Worm (Caenorhabditis elegans): ENCODE results near the gene C06E1.7.

Gene C06E1.7

DNA sequence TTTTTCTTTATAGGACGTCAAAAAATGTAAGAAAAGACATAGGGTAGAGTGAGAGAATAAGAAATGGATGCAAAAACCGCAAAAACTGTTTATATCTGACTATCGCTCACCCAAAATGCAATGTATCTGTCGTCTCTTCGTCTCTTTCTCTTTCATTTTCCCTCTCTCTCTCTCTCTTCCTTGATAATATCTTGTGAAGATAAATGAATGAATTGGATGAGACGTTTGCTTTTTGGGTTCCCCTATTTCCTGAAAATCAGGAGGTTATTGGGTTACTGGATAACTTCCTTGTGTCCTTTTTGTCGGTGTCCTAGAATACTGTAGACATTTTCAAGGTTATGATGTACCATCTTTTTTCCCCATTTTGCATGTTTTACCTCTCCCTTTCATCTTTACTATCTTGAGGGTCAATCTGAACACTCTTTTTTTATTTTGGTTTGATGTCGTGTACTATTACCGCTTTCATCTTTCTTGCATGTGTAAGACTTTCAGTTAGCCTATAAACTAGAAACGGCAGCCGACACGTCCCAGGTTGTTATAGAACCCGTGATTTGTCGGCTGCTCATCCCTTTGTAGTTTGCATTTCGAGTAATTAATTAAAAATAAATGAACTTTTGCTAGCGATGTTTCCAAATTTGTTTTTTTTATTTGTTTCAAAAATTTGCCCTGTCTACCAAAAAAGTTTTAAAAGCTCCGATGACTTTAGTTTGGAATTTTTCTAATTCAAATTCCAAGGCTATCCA is 18.0 kb downstream of the C06E1.7 start:
- TF ChIP-seq T22C8.4 (GFP tag; IDR thresholded peaks at IDR 0.05) (no peak), ztf-29 (GFP tag; IDR thresholded peaks at IDR 0.05) (no peak), ztf-23 (GFP tag; IDR thresholded peaks at IDR 0.05) (no peak)

DNA sequence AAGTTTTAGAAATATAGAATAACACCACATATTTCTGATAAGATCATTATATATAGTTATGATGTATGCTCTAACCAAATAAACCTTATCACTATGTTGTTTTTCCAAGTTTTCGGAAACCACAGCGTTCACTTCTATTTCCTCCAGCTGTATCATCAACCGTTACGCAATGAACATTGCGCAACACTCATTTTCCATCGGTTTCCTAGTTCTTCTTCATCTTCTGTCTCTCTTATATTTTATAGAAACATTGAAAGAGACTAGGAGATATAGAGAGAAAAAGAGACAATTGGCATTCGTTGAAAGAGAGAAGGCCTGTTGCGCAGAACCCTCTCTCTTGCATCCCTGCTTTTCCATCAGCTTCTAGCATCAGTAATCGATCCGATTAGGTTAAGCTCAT is 19.2 kb downstream of the C06E1.7 start:
- no peak for TF ChIP-seq tab-1 (GFP tag; IDR thresholded peaks at IDR 0.05)
- no peak for TF ChIP-seq flt-1 (GFP tag; IDR thresholded peaks at IDR 0.05)
- TF ChIP-seq T22C8.4 (GFP tag; IDR thresholded peaks at IDR 0.05), result no peak
- TF ChIP-seq ztf-29 (GFP tag; IDR thresholded peaks at IDR 0.05), result no peak
- TF ChIP-seq klf-2 (GFP tag; conservative IDR thresholded peaks at IDR 0.05), result no peak

DNA sequence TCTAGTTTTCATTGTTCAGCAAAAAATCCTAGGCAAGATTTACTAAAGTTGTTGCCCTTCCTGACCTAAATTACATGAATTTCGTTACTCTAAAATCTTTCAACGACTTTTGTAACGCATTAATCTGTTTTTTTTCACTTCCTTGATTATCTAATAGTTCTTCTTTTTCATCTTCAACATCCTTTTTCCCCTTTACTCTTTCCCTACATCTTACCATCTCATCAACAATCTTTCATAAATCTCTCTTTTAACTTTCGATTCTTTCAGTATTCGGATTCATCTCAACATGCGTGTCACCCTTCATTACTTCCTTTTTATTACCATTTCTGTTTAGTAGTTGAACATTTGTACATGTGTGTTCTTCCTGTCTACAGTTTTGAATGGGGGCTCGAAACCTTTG is 19.7 kb downstream of the C06E1.7 start:
- no peak for TF ChIP-seq ztf-29 (GFP tag; IDR thresholded peaks at IDR 0.05)

DNA sequence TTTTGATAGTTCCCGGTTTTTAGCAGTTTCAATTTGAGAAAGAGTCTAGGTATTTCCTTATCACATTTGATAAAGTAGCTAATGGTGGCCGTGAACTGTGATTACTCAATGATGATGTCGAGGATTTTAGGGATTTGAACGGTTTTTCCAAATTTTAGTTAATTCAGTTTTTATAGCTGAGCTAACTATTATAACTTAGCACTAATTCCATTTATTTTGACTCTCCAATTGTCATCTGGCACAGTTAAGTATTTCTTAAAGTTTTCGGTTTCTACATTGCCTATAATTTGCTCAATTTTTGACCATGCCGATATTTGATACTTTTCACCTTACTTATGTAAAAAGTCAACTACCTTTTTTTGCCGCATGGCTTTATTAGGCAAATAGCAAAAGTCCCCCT is 20.2 kb downstream of the C06E1.7 start:
- TF ChIP-seq ztf-23 (GFP tag; IDR thresholded peaks at IDR 0.05), result no peak

DNA sequence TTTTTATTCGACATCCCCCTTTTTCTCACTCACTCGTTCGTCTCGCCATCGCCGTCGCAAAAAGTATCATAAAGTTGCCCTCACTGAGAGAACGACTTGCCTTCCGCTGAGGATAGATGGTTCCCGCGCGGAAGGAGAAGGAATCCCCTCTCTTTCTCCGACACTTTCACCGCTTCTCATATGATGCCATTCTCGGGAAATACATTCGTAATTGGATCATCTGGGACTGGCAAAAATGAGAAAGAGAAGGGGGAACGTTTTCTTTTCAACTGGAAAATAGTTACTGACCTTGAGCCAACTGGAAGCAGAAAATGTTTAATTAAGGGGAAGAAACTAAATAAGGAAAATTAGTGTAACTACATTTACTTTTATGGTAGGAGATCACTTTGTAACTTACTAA is 21.7 kb downstream of the C06E1.7 start:
- TF ChIP-seq med-1 (GFP tag; optimal IDR thresholded peaks at IDR 0.05; ENCODE audit: insufficient read depth) (no peak), ztf-23 (GFP tag; IDR thresholded peaks at IDR 0.05) (no peak), ref-1 (GFP tag; conservative IDR thresholded peaks at IDR 0.05) (no peak), klf-2 (GFP tag; conservative IDR thresholded peaks at IDR 0.05) (no peak), cog-1 (tag; optimal IDR thresholded peaks at IDR 0.05) (no peak), tab-1 (GFP tag; IDR thresholded peaks at IDR 0.05) (no peak), ztf-29 (GFP tag; IDR thresholded peaks at IDR 0.05) (no peak), flt-1 (GFP tag; IDR thresholded peaks at IDR 0.05) (no peak), T22C8.4 (GFP tag; IDR thresholded peaks at IDR 0.05) (no peak)

DNA sequence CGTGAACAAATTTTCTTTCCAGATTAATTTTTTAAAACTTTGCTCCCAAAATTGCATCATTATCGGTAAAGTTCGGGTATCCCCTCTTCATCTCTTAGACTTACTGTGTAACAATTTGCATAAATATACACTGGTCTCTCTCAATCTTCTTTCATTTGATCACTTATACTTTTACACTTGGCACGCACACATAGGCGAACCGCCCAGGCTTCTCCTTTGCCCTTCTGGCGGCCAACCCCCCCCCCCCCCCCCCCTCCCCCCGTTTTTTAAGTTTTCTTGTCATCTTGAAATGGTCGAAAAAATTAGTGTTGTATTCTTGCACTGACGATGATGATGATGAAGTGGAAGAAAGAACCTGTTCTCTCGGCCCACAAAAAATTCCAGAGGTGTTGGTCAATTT is 23.2 kb downstream of the C06E1.7 start:
- TF ChIP-seq T22C8.4 (GFP tag; IDR thresholded peaks at IDR 0.05), result no peak
- TF ChIP-seq ref-1 (GFP tag; conservative IDR thresholded peaks at IDR 0.05), result no peak
- no peak for TF ChIP-seq ztf-23 (GFP tag; IDR thresholded peaks at IDR 0.05)
- no peak for TF ChIP-seq flt-1 (GFP tag; IDR thresholded peaks at IDR 0.05)
- TF ChIP-seq ztf-29 (GFP tag; IDR thresholded peaks at IDR 0.05), result no peak
- no peak for TF ChIP-seq cog-1 (tag; optimal IDR thresholded peaks at IDR 0.05)
- no peak for TF ChIP-seq tab-1 (GFP tag; IDR thresholded peaks at IDR 0.05)
- TF ChIP-seq klf-2 (GFP tag; conservative IDR thresholded peaks at IDR 0.05), result no peak
- no peak for TF ChIP-seq med-1 (GFP tag; optimal IDR thresholded peaks at IDR 0.05; ENCODE audit: insufficient read depth)

DNA sequence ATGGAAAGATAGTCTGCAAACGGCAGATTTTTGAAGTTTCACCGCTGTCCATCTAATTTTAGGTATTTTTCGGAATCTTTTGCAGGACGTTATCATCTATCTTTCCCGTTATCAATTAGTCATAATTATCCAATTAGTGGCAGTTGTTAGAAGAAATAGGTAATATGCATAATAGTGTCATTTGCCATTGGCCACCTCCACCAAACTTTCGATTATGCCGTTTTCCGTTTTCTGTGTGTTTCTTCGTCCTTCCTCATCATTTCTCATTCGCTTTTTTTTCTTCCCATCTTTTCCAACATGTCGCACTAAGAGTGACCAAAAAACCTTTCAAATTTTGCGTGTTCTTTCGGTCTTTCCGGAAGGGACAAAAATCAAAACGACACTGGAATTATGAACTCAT is 29.1 kb downstream of the C06E1.7 start:
- TF ChIP-seq cog-1 (tag; optimal IDR thresholded peaks at IDR 0.05) (no peak), flt-1 (GFP tag; IDR thresholded peaks at IDR 0.05) (no peak), klf-2 (GFP tag; conservative IDR thresholded peaks at IDR 0.05) (no peak), ztf-23 (GFP tag; IDR thresholded peaks at IDR 0.05) (no peak), med-1 (GFP tag; optimal IDR thresholded peaks at IDR 0.05; ENCODE audit: insufficient read depth) (no peak), tab-1 (GFP tag; IDR thresholded peaks at IDR 0.05) (no peak), T22C8.4 (GFP tag; IDR thresholded peaks at IDR 0.05) (no peak), ref-1 (GFP tag; conservative IDR thresholded peaks at IDR 0.05) (no peak), ztf-29 (GFP tag; IDR thresholded peaks at IDR 0.05) (no peak)

DNA sequence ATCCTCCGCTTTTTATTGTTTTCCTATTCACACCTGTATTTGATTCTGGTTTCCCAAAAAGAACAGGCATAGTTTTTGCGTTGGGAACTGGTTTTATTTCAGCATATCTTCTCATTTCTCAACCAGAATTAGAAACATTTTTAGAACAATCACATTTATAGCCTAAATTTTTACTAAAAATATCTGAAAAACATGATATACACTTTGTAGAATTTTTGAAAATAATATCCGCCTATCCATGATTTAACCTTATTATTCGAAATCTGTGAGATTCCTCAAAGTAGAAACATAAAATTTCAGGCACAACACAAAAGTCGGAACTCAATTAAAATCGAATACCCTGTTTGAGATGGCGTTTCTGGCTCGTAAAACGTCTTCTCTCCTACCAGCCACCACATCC is 32.7 kb downstream of the C06E1.7 start, which contains the start of gene acdh-6:
Gene acdh-6 (plus strand): TSS at position 301 of the 400 bp plus-strand sequence.
- no peak for TF ChIP-seq ztf-29 (GFP tag; IDR thresholded peaks at IDR 0.05)
- TF ChIP-seq tab-1 (GFP tag; IDR thresholded peaks at IDR 0.05), result no peak
- no peak for TF ChIP-seq med-1 (GFP tag; optimal IDR thresholded peaks at IDR 0.05; ENCODE audit: insufficient read depth)
- no peak for TF ChIP-seq klf-2 (GFP tag; conservative IDR thresholded peaks at IDR 0.05)
- TF ChIP-seq cog-1 (tag; optimal IDR thresholded peaks at IDR 0.05), result no peak
- no peak for TF ChIP-seq T22C8.4 (GFP tag; IDR thresholded peaks at IDR 0.05)
- TF ChIP-seq flt-1 (GFP tag; IDR thresholded peaks at IDR 0.05), result no peak
- no peak for TF ChIP-seq ref-1 (GFP tag; conservative IDR thresholded peaks at IDR 0.05)
- no peak for TF ChIP-seq ztf-23 (GFP tag; IDR thresholded peaks at IDR 0.05)

DNA sequence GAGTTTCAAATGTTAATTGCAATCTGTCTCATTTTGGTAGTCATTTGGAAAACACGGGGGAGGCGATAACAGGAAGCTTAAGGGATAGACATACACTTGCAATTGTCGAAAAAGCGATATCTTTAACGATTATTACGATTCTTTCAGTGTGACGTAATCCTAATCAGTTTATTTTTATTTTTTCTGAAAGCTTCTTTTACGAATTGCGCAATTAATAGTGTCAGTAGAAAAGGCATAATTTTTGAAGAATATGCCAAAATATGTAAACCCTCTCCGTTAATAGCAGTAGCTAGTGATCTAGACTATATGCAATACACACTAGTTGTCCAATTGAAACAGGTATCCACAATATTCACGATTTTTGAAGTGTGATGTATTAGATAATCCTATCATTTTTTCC is 33.1 kb downstream of the C06E1.7 start:
- TF ChIP-seq klf-2 (GFP tag; conservative IDR thresholded peaks at IDR 0.05) (no peak), T22C8.4 (GFP tag; IDR thresholded peaks at IDR 0.05) (no peak), ztf-23 (GFP tag; IDR thresholded peaks at IDR 0.05) (no peak), cog-1 (tag; optimal IDR thresholded peaks at IDR 0.05) (no peak), tab-1 (GFP tag; IDR thresholded peaks at IDR 0.05) (no peak), ref-1 (GFP tag; conservative IDR thresholded peaks at IDR 0.05) (no peak), ztf-29 (GFP tag; IDR thresholded peaks at IDR 0.05) (no peak), med-1 (GFP tag; optimal IDR thresholded peaks at IDR 0.05; ENCODE audit: insufficient read depth) (no peak), flt-1 (GFP tag; IDR thresholded peaks at IDR 0.05) (no peak)

DNA sequence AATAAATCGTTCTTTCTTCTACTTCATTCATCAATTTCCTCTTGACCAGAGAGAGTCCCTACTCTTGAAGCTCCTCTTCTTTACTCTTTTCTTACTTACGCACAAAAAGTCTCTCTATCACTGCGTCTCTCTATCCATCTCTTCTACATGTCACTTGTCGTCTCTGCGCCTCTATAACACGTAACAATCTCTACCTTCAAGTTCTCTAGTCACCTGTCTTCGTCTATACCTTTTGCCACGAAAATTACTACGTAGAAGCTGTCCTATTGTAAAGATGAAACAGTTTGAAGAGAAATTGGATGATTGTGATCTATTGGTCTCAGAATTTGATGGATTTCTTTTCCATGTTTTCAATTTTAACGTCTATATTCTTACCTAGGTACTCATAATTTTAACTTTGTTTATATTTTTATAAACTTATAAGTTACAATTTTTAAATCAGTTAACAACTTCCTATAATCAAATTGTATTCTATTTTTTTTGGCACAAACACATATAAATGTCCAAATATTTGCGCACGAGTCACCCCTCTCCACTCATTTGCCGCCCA is 36.6 kb downstream of the C06E1.7 start, which contains the start of gene C02D5.2:
Gene C02D5.2 (plus strand): TSS at position 500 of the 550 bp plus-strand sequence.
- TF ChIP-seq cog-1 (tag; optimal IDR thresholded peaks at IDR 0.05), result peak; percentile 44
- no peak for TF ChIP-seq ztf-23 (GFP tag; IDR thresholded peaks at IDR 0.05)

DNA sequence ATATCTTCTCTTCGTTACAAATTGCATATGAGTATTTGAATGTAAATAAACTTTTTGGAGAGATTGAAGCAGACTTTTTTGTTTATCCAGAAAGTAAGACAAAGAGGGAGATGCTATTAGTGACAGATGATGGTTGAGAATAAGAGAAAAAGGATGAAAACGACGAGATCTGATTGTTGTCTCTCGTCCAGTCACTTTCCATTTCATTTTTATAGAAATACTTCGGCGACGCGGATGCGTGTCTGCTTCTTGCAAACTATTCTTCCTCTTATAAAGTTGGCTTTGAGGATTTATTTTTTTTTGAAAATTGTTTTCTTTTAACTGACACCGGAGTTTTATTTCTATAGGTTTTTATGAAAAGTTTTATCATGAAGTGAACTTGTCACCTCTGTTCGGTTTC is 37.8 kb downstream of the C06E1.7 start:
- no peak for TF ChIP-seq cog-1 (tag; optimal IDR thresholded peaks at IDR 0.05)
- no peak for TF ChIP-seq ztf-23 (GFP tag; IDR thresholded peaks at IDR 0.05)
- TF ChIP-seq med-1 (GFP tag; optimal IDR thresholded peaks at IDR 0.05; ENCODE audit: insufficient read depth), result no peak
- no peak for TF ChIP-seq T22C8.4 (GFP tag; IDR thresholded peaks at IDR 0.05)
- no peak for TF ChIP-seq ref-1 (GFP tag; conservative IDR thresholded peaks at IDR 0.05)
- TF ChIP-seq klf-2 (GFP tag; conservative IDR thresholded peaks at IDR 0.05), result no peak

All from whole organism, midembryonic.